Fruit fly (Drosophila melanogaster): ENCODE data around the gene Mpp6.

Mpp6 gene

DNA sequence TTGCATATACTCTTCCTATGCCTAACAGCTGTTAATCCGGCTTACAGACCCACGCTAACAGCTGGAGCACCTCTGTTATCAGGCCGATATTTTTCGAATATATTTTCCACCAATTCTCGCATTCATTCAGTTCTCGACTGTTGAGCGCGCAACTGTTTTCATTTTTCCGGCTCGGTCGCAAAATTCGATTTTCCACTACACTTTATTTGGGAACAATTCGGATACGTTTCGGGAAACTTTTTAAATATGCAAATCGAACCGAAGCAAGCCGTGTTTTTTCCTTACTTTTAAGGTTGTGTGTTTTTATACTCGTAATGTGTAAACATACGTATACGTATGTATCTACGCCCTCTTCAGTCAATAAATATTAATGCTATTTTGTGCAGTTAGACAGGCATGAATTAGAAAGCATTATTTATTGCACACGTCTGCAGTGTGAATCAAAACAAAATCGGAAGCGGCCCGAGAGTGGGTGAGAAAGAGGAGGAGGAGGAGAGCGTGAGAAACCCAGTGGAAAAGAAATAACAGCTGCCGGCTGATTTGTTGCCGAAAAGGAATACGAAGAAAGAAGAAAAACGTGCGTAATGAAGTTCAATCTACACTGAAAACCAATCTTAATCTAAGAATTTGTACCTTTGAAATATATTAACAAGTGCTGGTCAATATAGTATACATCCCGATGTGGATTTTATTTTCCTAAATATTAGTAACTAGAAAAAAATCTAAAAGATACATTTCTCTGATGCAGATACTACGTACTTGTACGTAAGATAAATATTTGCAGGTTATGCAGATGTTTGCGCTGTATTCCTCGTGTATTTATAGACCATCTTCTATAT, 48.2 kb upstream of the Mpp6 start (continued):
- TF ChIP-seq al (GFP tag; IDR thresholded peaks at IDR 0.05): no peak
- TF ChIP-seq chinmo (GFP tag; IDR thresholded peaks at IDR 0.05; ENCODE audit: partially characterized antibody): 0 out of 4 replicates have a peak, but pooled peaks have one; percentile 30
- TF ChIP-seq CG2889 (GFP tag; IDR thresholded peaks at IDR 0.05): no peak
- no peak for TF ChIP-seq tgo (GFP tag; IDR thresholded peaks at IDR 0.05)
- peak; percentile 7 for TF ChIP-seq fd96Cb (tag; optimal IDR thresholded peaks at IDR 0.05)
- no peak for TF ChIP-seq CG9876 (GFP tag; optimal IDR thresholded peaks at IDR 0.05)
- TF ChIP-seq crc (GFP tag; optimal IDR thresholded peaks at IDR 0.05): no peak
- TF ChIP-seq unc-4 (GFP tag; IDR thresholded peaks at IDR 0.05; ENCODE audit: partially characterized antibody): no peak
- peak in 1 of 2 experiments; percentile 37 for TF ChIP-seq bsh (GFP tag; optimal IDR thresholded peaks at IDR 0.05)
- TF ChIP-seq D (optimal IDR thresholded peaks at IDR 0.05): no peak
- TF ChIP-seq D (GFP tag; optimal IDR thresholded peaks at IDR 0.05): no peak
- TF ChIP-seq sima (GFP tag; optimal IDR thresholded peaks at IDR 0.05): no peak
- no peak for TF ChIP-seq HLH4C (GFP tag; IDR thresholded peaks at IDR 0.05; ENCODE audit: partially characterized antibody)
- TF ChIP-seq CG3281 (GFP tag; optimal IDR thresholded peaks at IDR 0.05): no peak
- TF ChIP-seq CG3847 (GFP tag; IDR thresholded peaks at IDR 0.05): no peak
- no peak for TF ChIP-seq CG10959 (GFP tag; IDR thresholded peaks at IDR 0.05)
- no peak for TF ChIP-seq inv (GFP tag; IDR thresholded peaks at IDR 0.05; ENCODE audit: partially characterized antibody)
- no peak for TF ChIP-seq hkb (optimal IDR thresholded peaks at IDR 0.05)
- peak; percentile 26; the same call in 1 of the 2 replicates for TF ChIP-seq hkb (GFP tag; IDR thresholded peaks at IDR 0.05)
- no peak for TF ChIP-seq CG11398 (GFP tag; optimal IDR thresholded peaks at IDR 0.05)
- TF ChIP-seq Mes4 (GFP tag; optimal IDR thresholded peaks at IDR 0.05): no peak
- no peak for TF ChIP-seq ttk (GFP tag; IDR thresholded peaks at IDR 0.05)
- peak; percentile 12 for TF ChIP-seq CG2712 (tag; optimal IDR thresholded peaks at IDR 0.05)
- no peak for TF ChIP-seq CG6854 (GFP tag; optimal IDR thresholded peaks at IDR 0.05)
- no peak for TF ChIP-seq CG32532 (GFP tag; IDR thresholded peaks at IDR 0.05)
- no peak for TF ChIP-seq Dip3 (GFP tag; optimal IDR thresholded peaks at IDR 0.05)
- TF ChIP-seq caup (GFP tag; optimal IDR thresholded peaks at IDR 0.05; ENCODE audit: severe bottlenecking): no peak
- no peak for TF ChIP-seq CG11504 (tag; optimal IDR thresholded peaks at IDR 0.05)
- TF ChIP-seq CG9727 (GFP tag; optimal IDR thresholded peaks at IDR 0.05): no peak
- TF ChIP-seq sna (GFP tag; IDR thresholded peaks at IDR 0.05; ENCODE audit: partially characterized antibody): no peak
- no peak for TF ChIP-seq klu (GFP tag; IDR thresholded peaks at IDR 0.05)
- TF ChIP-seq vvl (GFP tag; IDR thresholded peaks at IDR 0.05): peak; percentile 15; the same call in 1 of the 2 replicates
- no peak for TF ChIP-seq fru (optimal IDR thresholded peaks at IDR 0.05)
- TF ChIP-seq emc (GFP tag; optimal IDR thresholded peaks at IDR 0.05): no peak
- no peak for TF ChIP-seq Lhr (GFP tag; optimal IDR thresholded peaks at IDR 0.05)
- TF ChIP-seq run (tag; optimal IDR thresholded peaks at IDR 0.05): no peak
- TF ChIP-seq pzg (GFP tag; optimal IDR thresholded peaks at IDR 0.05): no peak
- TF ChIP-seq CG4424 (GFP tag; optimal IDR thresholded peaks at IDR 0.05): peak; percentile 32
- TF ChIP-seq br (optimal IDR thresholded peaks at IDR 0.05): no peak
- no peak for TF ChIP-seq HLHmδ (GFP tag; optimal IDR thresholded peaks at IDR 0.05)
- no peak for TF ChIP-seq knrl (GFP tag; IDR thresholded peaks at IDR 0.05; ENCODE audit: partially characterized antibody)
- TF ChIP-seq Med (GFP tag): peak; percentile 77
- peak; percentile 1 for TF ChIP-seq CG17359 (tag; optimal IDR thresholded peaks at IDR 0.05)
- TF ChIP-seq C15 (GFP tag; IDR thresholded peaks at IDR 0.05): no peak
- TF ChIP-seq HLH54F (GFP tag; optimal IDR thresholded peaks at IDR 0.05): no peak
- no peak for TF ChIP-seq luna (GFP tag; optimal IDR thresholded peaks at IDR 0.05)
- no peak for TF ChIP-seq CG5245 (GFP tag; optimal IDR thresholded peaks at IDR 0.05)
- TF ChIP-seq slp2 (GFP tag; optimal IDR thresholded peaks at IDR 0.05): no peak
- TF ChIP-seq CG7357 (GFP tag; IDR thresholded peaks at IDR 0.05): no peak
- no peak for TF ChIP-seq ash1 (GFP tag; optimal IDR thresholded peaks at IDR 0.05)
- TF ChIP-seq sqz (GFP tag; optimal IDR thresholded peaks at IDR 0.05): no peak
